Worm (Caenorhabditis elegans) whole organism, late embryonic: Measurements from ENCODE around the gene appg-2.

Experiments
- C38D4.7 ChIP-seq: fragments of 200-800 bp; sonication (Bioruptor generic); optimal IDR thresholded peaks from 2 replicates; lab custom pipeline; 2018; ENCODE audit warnings: mild to moderate bottlenecking, missing genetic modification characterization, moderate library complexity, missing compliant biosample characterization
- T23F11.4 ChIP-seq: fragments of 200-800 bp; sonication (Bioruptor generic); optimal IDR thresholded peaks from 2 replicates; lab custom pipeline; 2018; ENCODE audit warnings: mild to moderate bottlenecking, missing genetic modification characterization, missing compliant biosample characterization
- ama-1 ChIP-seq: fragments of 150-350 bp; optimal IDR thresholded peaks from 2 replicates; lab custom pipeline; 2014
- ceh-14 ChIP-seq: sonication (generic microtip); optimal IDR thresholded peaks from 2 replicates; lab custom pipeline; 2016; ENCODE audit warnings: missing genotype, missing genetic modification characterization, missing compliant biosample characterization
- dmd-4 ChIP-seq: sonication (generic microtip); optimal IDR thresholded peaks from 2 replicates; lab custom pipeline; 2016; ENCODE audit warnings: borderline replicate concordance, missing genetic modification characterization, missing compliant biosample characterization
- elt-4 ChIP-seq: sonication (generic microtip); optimal IDR thresholded peaks from 2 replicates; lab custom pipeline; 2016; ENCODE audit warnings: missing genetic modification characterization, missing compliant biosample characterization
- eyg-1 ChIP-seq: sonication (generic microtip); optimal IDR thresholded peaks from 2 replicates; lab custom pipeline; 2016; ENCODE audit warnings: missing genotype, missing genetic modification characterization, missing compliant biosample characterization
- hlh-8 ChIP-seq: sonication (generic microtip); optimal IDR thresholded peaks from 2 replicates; lab custom pipeline; 2016; ENCODE audit warnings: missing genotype, missing genetic modification characterization, missing compliant biosample characterization
- nhr-11 ChIP-seq: fragments of 150-350 bp; optimal IDR thresholded peaks from 2 replicates; lab custom pipeline; 2014; ENCODE audit warnings: missing biosample characterization, missing genetic modification characterization
- rnt-1 ChIP-seq: sonication (generic microtip); optimal IDR thresholded peaks from 2 replicates; lab custom pipeline; 2016; ENCODE audit warnings: missing genetic modification characterization, missing compliant biosample characterization
- tbx-7 ChIP-seq: sonication (generic microtip); optimal IDR thresholded peaks from 2 replicates; lab custom pipeline; 2016; ENCODE audit warnings: missing genotype, missing genetic modification characterization, missing compliant biosample characterization
- unc-86 ChIP-seq: sonication (generic microtip); optimal IDR thresholded peaks from 2 replicates; lab custom pipeline; 2016; ENCODE audit warnings: missing genetic modification characterization, missing compliant biosample characterization

DNA sequence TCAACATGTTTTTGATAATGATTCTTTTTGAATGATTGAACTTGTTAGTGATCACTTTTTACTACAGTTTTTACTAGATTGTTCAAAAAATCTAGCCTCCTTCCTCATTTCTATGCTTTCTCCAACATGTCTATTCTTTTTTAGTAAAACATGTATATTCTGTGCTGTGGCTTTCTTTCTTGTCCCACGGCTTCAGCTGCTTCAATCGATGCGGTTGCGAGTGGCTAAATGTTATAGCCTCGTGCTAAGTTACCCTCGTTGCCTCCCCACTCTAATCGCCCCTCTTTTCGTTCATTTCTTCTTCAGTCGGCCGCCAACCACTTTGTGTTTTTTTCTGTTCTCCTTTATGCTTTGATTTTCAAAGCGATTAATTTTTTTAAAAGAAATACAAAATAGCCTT, 15.1 kb upstream of the appg-2 start:
- no peak for TF ChIP-seq hlh-8 (tag; lab: Kevin White, UChicago)
- no peak for TF ChIP-seq nhr-11 (tag; lab: Kevin White, UChicago)
- no peak for TF ChIP-seq eyg-1 (tag; lab: Kevin White, UChicago)
- TF ChIP-seq unc-86: no peak
- no peak for TF ChIP-seq dmd-4 (tag; lab: Kevin White, UChicago)
- no peak for TF ChIP-seq tbx-7 (tag; lab: Kevin White, UChicago)
- no peak for TF ChIP-seq ceh-14 (tag; lab: Kevin White, UChicago)
- TF ChIP-seq ama-1 (lab: Kevin White, UChicago): no peak
- TF ChIP-seq rnt-1 (tag; lab: Kevin White, UChicago): no peak
- TF ChIP-seq elt-4: no peak
- TF ChIP-seq C38D4.7: no peak
- TF ChIP-seq T23F11.4 (GFP tag; lab: Kevin White, UChicago): no peak
